Fruit fly (Drosophila melanogaster): ENCODE data around the gene Polr2I.

DNA sequence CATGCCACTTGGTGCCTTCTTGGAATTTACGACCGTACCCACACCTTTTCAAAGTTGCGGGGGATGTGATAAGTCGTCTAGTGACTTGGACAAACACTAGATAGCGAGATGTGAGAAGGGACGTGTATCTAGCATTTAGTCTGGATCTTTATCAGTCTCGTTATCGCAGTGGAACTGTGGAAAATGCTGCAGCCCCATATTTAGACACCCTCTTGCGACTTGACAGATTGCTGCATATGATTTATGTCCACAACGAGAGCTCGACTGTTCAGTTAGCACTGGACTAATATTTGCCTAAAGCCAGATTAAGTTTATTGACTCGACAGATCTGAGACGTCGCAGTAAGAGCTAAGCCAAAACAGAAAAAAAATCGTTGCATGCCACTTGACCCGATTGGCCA, 9.0 kb upstream of the Polr2I start:
- peak; percentile 28 for TF ChIP-seq CG7045 (GFP tag; optimal IDR thresholded peaks at IDR 0.05)
- peak; percentile 56 for TF ChIP-seq cic (GFP tag; optimal IDR thresholded peaks at IDR 0.05)
- peak; percentile 7 for TF ChIP-seq CG14711 (tag; optimal IDR thresholded peaks at IDR 0.05)
- TF ChIP-seq Crg-1 (GFP tag; optimal IDR thresholded peaks at IDR 0.05): no peak
- no peak for TF ChIP-seq toe (GFP tag; optimal IDR thresholded peaks at IDR 0.05)
- TF ChIP-seq CG5204 (GFP tag; optimal IDR thresholded peaks at IDR 0.05): no peak
- no peak for TF ChIP-seq cnc (optimal IDR thresholded peaks at IDR 0.05)

Data from whole organism, adult.